Fruit fly (Drosophila melanogaster) whole organism, embryonic: Measurements from ENCODE around the gene mRpS31.
A peak's percentile ranks its signal among the peaks of the same experiment; 100 is the strongest.

ENCODE experiments used
- Bgb ChIP-seq: fragments of 200-800 bp; sonication (Bioruptor generic); IDR thresholded peaks from 2 replicates; pipeline ENCODE4 v1.3.6; 2022; ENCODE audit warnings: missing biosample characterization, missing genetic modification characterization; ENCODE audit not compliant: partially characterized antibody
- CG10543 ChIP-seq: fragments of 200-800 bp; sonication (Bioruptor generic); optimal IDR thresholded peaks from 3 replicates; lab custom pipeline; 2017; ENCODE audit warnings: missing biosample characterization, mild to moderate bottlenecking, missing genetic modification characterization, moderate library complexity
- CG12391 ChIP-seq: fragments of 200-800 bp; sonication (Bioruptor generic); optimal IDR thresholded peaks from 3 replicates; lab custom pipeline; 2018; ENCODE audit warnings: missing biosample characterization, mild to moderate bottlenecking, missing genetic modification characterization, moderate library complexity
- CG13123 ChIP-seq: fragments of 200-800 bp; sonication (Bioruptor generic); optimal IDR thresholded peaks from 2 replicates; lab custom pipeline; 2016; ENCODE audit warnings: missing biosample characterization, missing genetic modification characterization
- CG14014 ChIP-seq: fragments of 200-800 bp; sonication (Bioruptor generic); IDR thresholded peaks from 2 replicates; pipeline ENCODE4 v1.3.6; 2022; ENCODE audit warnings: missing biosample characterization, missing genetic modification characterization
- CG16779 ChIP-seq: fragments of 200-800 bp; sonication (Bioruptor generic); IDR thresholded peaks from 2 replicates; pipeline ENCODE4 v1.3.6; 2022; ENCODE audit warnings: missing biosample characterization, missing genetic modification characterization
- CG16863 ChIP-seq: fragments of 200-800 bp; sonication (Bioruptor generic); optimal IDR thresholded peaks from 3 replicates; lab custom pipeline; 2016; ENCODE audit warnings: missing biosample characterization, missing genetic modification characterization
- CG17385 ChIP-seq: fragments of 200-800 bp; sonication (Bioruptor generic); optimal IDR thresholded peaks from 3 replicates; lab custom pipeline; 2018; ENCODE audit warnings: missing biosample characterization, mild to moderate bottlenecking, missing genetic modification characterization
- CG1792 ChIP-seq: fragments of 200-800 bp; sonication (Bioruptor generic); optimal IDR thresholded peaks from 2 replicates; lab custom pipeline; 2016; ENCODE audit warnings: missing biosample characterization, missing genetic modification characterization
- CG18011 ChIP-seq: fragments of 200-800 bp; sonication (Bioruptor generic); optimal IDR thresholded peaks from 2 replicates; lab custom pipeline; 2017; ENCODE audit warnings: missing biosample characterization, missing genetic modification characterization, mild to moderate bottlenecking, moderate library complexity, missing genotype
- CG2116 ChIP-seq: fragments of 200-800 bp; sonication (Bioruptor generic); optimal IDR thresholded peaks from 3 replicates; lab custom pipeline; 2018; ENCODE audit warnings: missing biosample characterization, mild to moderate bottlenecking, missing genetic modification characterization
- CG2678 ChIP-seq: fragments of 200-800 bp; sonication (Bioruptor generic); optimal IDR thresholded peaks from 3 replicates; lab custom pipeline; 2019; ENCODE audit warnings: missing biosample characterization, mild to moderate bottlenecking, missing genetic modification characterization, moderate library complexity
- CG2875 ChIP-seq: fragments of 200-800 bp; sonication (Bioruptor generic); optimal IDR thresholded peaks from 2 replicates; lab custom pipeline; 2017; ENCODE audit warnings: missing biosample characterization, mild to moderate bottlenecking, missing genetic modification characterization, missing genetic modification reagents
- CG31441 ChIP-seq: fragments of 200-800 bp; sonication (Bioruptor generic); IDR thresholded peaks from 2 replicates; pipeline ENCODE4 v1.3.6; 2022; ENCODE audit warnings: missing biosample characterization, missing genetic modification characterization
- CG34224 ChIP-seq: fragments of 200-800 bp; sonication (Bioruptor generic); IDR thresholded peaks from 3 replicates; pipeline ENCODE4 v1.3.6; 2022; ENCODE audit warnings: missing biosample characterization, missing genetic modification characterization; ENCODE audit not compliant: partially characterized antibody
- CG4424 ChIP-seq: fragments of 200-800 bp; sonication (Bioruptor generic); optimal IDR thresholded peaks from 3 replicates; lab custom pipeline; 2016; ENCODE audit warnings: missing biosample characterization, missing genetic modification characterization
- CG6791 ChIP-seq: fragments of 200-800 bp; sonication (Bioruptor generic); IDR thresholded peaks from 3 replicates; pipeline ENCODE4 v1.3.6; 2022; ENCODE audit warnings: missing biosample characterization, missing genetic modification characterization; ENCODE audit not compliant: partially characterized antibody
- CG7271 ChIP-seq: fragments of 200-800 bp; sonication (Bioruptor generic); optimal IDR thresholded peaks from 2 replicates; lab custom pipeline; 2018; ENCODE audit warnings: missing biosample characterization, mild to moderate bottlenecking, missing genetic modification characterization, moderate library complexity
- CG7357 ChIP-seq: fragments of 200-800 bp; sonication (Bioruptor generic); IDR thresholded peaks from 3 replicates; pipeline ENCODE4 v1.3.6; 2022; ENCODE audit warnings: missing biosample characterization, missing genetic modification characterization
- CG7745 ChIP-seq: fragments of 200-800 bp; sonication (Bioruptor generic); optimal IDR thresholded peaks from 2 replicates; lab custom pipeline; 2018; ENCODE audit warnings: missing biosample characterization, mild to moderate bottlenecking, missing genetic modification characterization, moderate library complexity
- CG8089 ChIP-seq: fragments of 200-800 bp; sonication (Bioruptor generic); optimal IDR thresholded peaks from 3 replicates; lab custom pipeline; 2016; ENCODE audit warnings: missing biosample characterization, missing genetic modification characterization
- CkIIα-i1 ChIP-seq: fragments of 200-800 bp; sonication (Bioruptor generic); IDR thresholded peaks from 2 replicates; pipeline ENCODE4 v1.3.6; 2022; ENCODE audit warnings: missing biosample characterization, missing genetic modification characterization
- CoRest ChIP-seq: fragments of 200-800 bp; sonication (Bioruptor generic); optimal IDR thresholded peaks from 3 replicates; lab custom pipeline; 2018; ENCODE audit warnings: missing biosample characterization, mild to moderate bottlenecking, missing genetic modification characterization, moderate library complexity
- Ets65A ChIP-seq: fragments of 200-800 bp; sonication (Bioruptor generic); peaks from one replicate; lab custom pipeline; 2016; ENCODE audit warnings: missing biosample characterization, missing genetic modification characterization
- HLHmδ ChIP-seq: fragments of 200-800 bp; sonication (Bioruptor generic); optimal IDR thresholded peaks from 2 replicates; lab custom pipeline; 2018; ENCODE audit warnings: missing biosample characterization, mild to moderate bottlenecking, missing genetic modification characterization, moderate library complexity
- Jarid2 ChIP-seq: fragments of 200-800 bp; sonication (Bioruptor generic); optimal IDR thresholded peaks from 3 replicates; lab custom pipeline; 2017; ENCODE audit warnings: mild to moderate bottlenecking, missing biosample characterization, missing genetic modification reagents, missing genetic modification characterization
- Med ChIP-seq: fragments of 200-800 bp; sonication (Bioruptor generic); peaks from one replicate; lab custom pipeline; 2016; ENCODE audit warnings: missing biosample characterization, missing genetic modification characterization, mild to moderate bottlenecking, inconsistent platforms, moderate library complexity
- Mes4 ChIP-seq: fragments of 200-800 bp; sonication (Bioruptor generic); optimal IDR thresholded peaks from 2 replicates; lab custom pipeline; 2016; ENCODE audit warnings: missing biosample characterization, missing genetic modification characterization
- Ptx1 ChIP-seq: fragments of 200-800 bp; sonication (Bioruptor generic); IDR thresholded peaks from 2 replicates; pipeline ENCODE4 v1.3.6; 2022; ENCODE audit warnings: missing biosample characterization, missing genetic modification characterization
- Ravus ChIP-seq: fragments of 200-800 bp; sonication (Bioruptor generic); IDR thresholded peaks from 2 replicates; pipeline ENCODE4 v1.3.6; 2022; ENCODE audit warnings: missing biosample characterization, missing genetic modification characterization
- Scr ChIP-seq: fragments of 200-800 bp; sonication (Bioruptor generic); IDR thresholded peaks from 2 replicates; pipeline ENCODE4 v1.3.6; 2022; ENCODE audit warnings: missing biosample characterization, missing genetic modification characterization; ENCODE audit not compliant: partially characterized antibody
- Spps ChIP-seq: fragments of 200-800 bp; sonication (Bioruptor generic); optimal IDR thresholded peaks from 2 replicates; lab custom pipeline; 2018; ENCODE audit warnings: missing biosample characterization, mild to moderate bottlenecking, missing genetic modification characterization
- Trl ChIP-seq, 3 experiments: fragments of >200 bp in 2 of 3; fragments of 200-800 bp in 1 of 3; sonication (Bioruptor generic) in 1 of 3; optimal IDR thresholded peaks; 2 replicates in 1 of 3; 3 replicates in 2 of 3; lab custom pipeline; 2016 to 2017; ENCODE audit warnings: missing biosample characterization in 1 of 3, missing genetic modification characterization in 1 of 3
- cad ChIP-seq: fragments of >200 bp; optimal IDR thresholded peaks from 2 replicates; lab custom pipeline; 2017; ENCODE audit warnings: missing biosample characterization, missing genetic modification characterization
- cg ChIP-seq: fragments of 200-800 bp; sonication (Bioruptor generic); optimal IDR thresholded peaks from 3 replicates; lab custom pipeline; 2019; ENCODE audit warnings: missing biosample characterization, mild to moderate bottlenecking, missing genetic modification characterization, moderate library complexity
- chm ChIP-seq: fragments of 200-800 bp; sonication (Bioruptor generic); IDR thresholded peaks from 2 replicates; pipeline ENCODE4 v1.3.6; 2022; ENCODE audit warnings: missing biosample characterization, missing genetic modification characterization
- en ChIP-seq: fragments of 200-800 bp; sonication (Bioruptor generic); optimal IDR thresholded peaks from 2 replicates; lab custom pipeline; 2016; ENCODE audit warnings: missing biosample characterization, missing genetic modification characterization
- gfzf ChIP-seq: fragments of 200-800 bp; sonication (Bioruptor generic); optimal IDR thresholded peaks from 2 replicates; lab custom pipeline; 2016; ENCODE audit warnings: missing biosample characterization, mild to moderate bottlenecking, missing genetic modification characterization, moderate library complexity
- grn ChIP-seq: fragments of 200-800 bp; sonication (Bioruptor generic); optimal IDR thresholded peaks from 3 replicates; lab custom pipeline; 2017; ENCODE audit warnings: missing biosample characterization, missing genetic modification characterization
- mld ChIP-seq: fragments of 200-800 bp; sonication (Bioruptor generic); IDR thresholded peaks from 3 replicates; pipeline ENCODE4 v1.3.6; 2022; ENCODE audit warnings: missing biosample characterization, missing genetic modification characterization; ENCODE audit not compliant: partially characterized antibody
- oc ChIP-seq: fragments of 200-800 bp; sonication (Bioruptor generic); optimal IDR thresholded peaks from 2 replicates; lab custom pipeline; 2018; ENCODE audit warnings: missing biosample characterization, mild to moderate bottlenecking, missing genetic modification characterization, moderate library complexity
- pan ChIP-seq, 4 experiments: fragments of >200 bp in 3 of 4; fragments of 200-800 bp in 1 of 4; sonication (Bioruptor generic) in 1 of 4; optimal IDR thresholded peaks in 3 of 4; IDR thresholded peaks in 1 of 4; 2 replicates each; pipeline versions ENCODE4 v1.3.6 to Lab custom; 2017 to 2022; ENCODE audit warnings: missing biosample characterization in 2 of 4, missing genetic modification characterization in 2 of 4, mixed read lengths in 1 of 4
- ranshi ChIP-seq: fragments of 200-800 bp; sonication (Bioruptor generic); IDR thresholded peaks from 2 replicates; pipeline ENCODE4 v1.3.6; 2022; ENCODE audit warnings: missing biosample characterization, missing genetic modification characterization
- seq ChIP-seq: fragments of 200-800 bp; sonication (Bioruptor generic); IDR thresholded peaks from 2 replicates; pipeline ENCODE4 v1.3.6; 2022; ENCODE audit warnings: missing biosample characterization, missing genetic modification characterization
- sim ChIP-seq: fragments of 200-800 bp; sonication (Bioruptor generic); IDR thresholded peaks from 2 replicates; pipeline ENCODE4 v1.3.6; 2022; ENCODE audit warnings: missing biosample characterization, missing genetic modification characterization
- sob ChIP-seq: fragments of 200-800 bp; sonication (Bioruptor generic); IDR thresholded peaks from 2 replicates; pipeline ENCODE4 v1.3.6; 2022; ENCODE audit warnings: missing biosample characterization, missing genetic modification characterization
- tup ChIP-seq: fragments of 200-800 bp; sonication (Bioruptor generic); optimal IDR thresholded peaks from 2 replicates; lab custom pipeline; 2016; ENCODE audit warnings: missing biosample characterization, mild to moderate bottlenecking, missing genetic modification characterization, moderate library complexity
- vnd ChIP-seq: fragments of 200-800 bp; sonication (Bioruptor generic); IDR thresholded peaks from 3 replicates; pipeline ENCODE4 v1.3.6; 2022; ENCODE audit warnings: missing biosample characterization, missing genetic modification characterization; ENCODE audit not compliant: partially characterized antibody

Gene mRpS31

DNA sequence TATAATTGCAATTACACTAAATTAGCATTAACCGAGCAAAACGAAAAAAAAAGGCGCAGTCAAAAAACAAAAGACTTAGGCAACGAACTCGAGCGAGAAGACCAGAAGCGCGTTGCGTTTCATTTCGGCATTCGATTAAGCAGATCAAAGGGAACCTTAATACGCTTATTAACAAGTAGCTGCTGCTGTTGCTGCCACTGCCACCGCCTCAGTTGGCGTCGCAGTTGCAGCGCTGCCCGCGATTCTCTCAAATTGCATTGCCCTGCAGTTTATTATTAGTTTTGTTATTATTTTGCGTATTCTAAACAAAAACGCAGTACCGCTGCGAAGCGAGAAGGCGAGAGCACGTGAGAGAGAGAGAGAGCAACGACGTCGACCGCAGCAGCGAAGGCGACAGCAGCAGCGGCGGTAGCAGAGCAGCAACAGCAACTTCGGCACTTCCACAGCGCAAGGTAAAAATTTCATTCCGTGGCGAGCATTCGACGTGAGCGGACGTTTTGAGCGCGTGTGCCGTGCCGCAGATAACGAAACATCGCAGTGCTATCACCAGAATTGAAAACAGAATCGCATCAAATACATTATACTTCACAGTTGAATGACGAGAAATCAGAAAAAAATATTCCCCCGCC lies 18.1 kb downstream of the mRpS31 start, which contains the start of gene Notum (continued):
- TF ChIP-seq CG6791 (peak; percentile 52; the same call in 1 of the 3 replicates), CG2116 (GFP tag; lab: Kevin White, UChicago) (no peak), CG10543 (no peak), seq (no peak), Med (GFP tag; lab: Kevin White, UChicago) (peak; percentile 71), pan (optimal IDR thresholded peaks at IDR 0.05; lab: Kevin White, UChicago) (peak in 1 of 2 experiments; percentile 27), pan (GFP tag; optimal IDR thresholded peaks at IDR 0.05 in 1 of 2, IDR thresholded peaks at IDR 0.05 in 1 of 2) (peak in 1 of 2 experiments; percentile 30), Ptx1 (no peak), mld (GFP tag; lab: Robert Waterston, UW) (no peak), Spps (no peak), en (no peak), CG12391 (tag; lab: Kevin White, UChicago) (no peak), Scr (GFP tag; lab: Robert Waterston, UW) (no peak), CG13123 (no peak), gfzf (GFP tag; lab: Kevin White, UChicago) (no peak), CkIIα-i1 (GFP tag; lab: Robert Waterston, UW) (no peak), grn (GFP tag; lab: Kevin White, UChicago) (peak; percentile 27), sob (0 out of 2 replicates have a peak, but pooled peaks have one; percentile 11), CoRest (tag; lab: Kevin White, UChicago) (no peak), CG31441 (GFP tag; lab: Robert Waterston, UW) (no peak), CG4424 (GFP tag; lab: Kevin White, UChicago) (no peak), cg (peak; percentile 33), CG16779 (GFP tag; lab: Robert Waterston, UW) (no peak), CG34224 (GFP tag; lab: Robert Waterston, UW) (no peak), HLHmδ (GFP tag; lab: Kevin White, UChicago) (peak; percentile 47), CG2875 (GFP tag; lab: Kevin White, UChicago) (no peak), Ravus (GFP tag; lab: Robert Waterston, UW) (no peak), CG14014 (GFP tag; lab: Robert Waterston, UW) (no peak), chm (GFP tag; lab: Robert Waterston, UW) (0 out of 2 replicates have a peak, but pooled peaks have one; percentile 37), Trl (optimal IDR thresholded peaks at IDR 0.05; lab: Kevin White, UChicago) (peak; percentile 38 to 56), Trl (GFP tag; optimal IDR thresholded peaks at IDR 0.05; lab: Kevin White, UChicago) (no peak), ranshi (0 out of 2 replicates have a peak, but pooled peaks have one; percentile 15), oc (peak; percentile 34), CG17385 (GFP tag; lab: Kevin White, UChicago) (no peak), tup (GFP tag; lab: Kevin White, UChicago) (no peak), CG16863 (GFP tag; lab: Kevin White, UChicago) (peak; percentile 11), CG18011 (no peak), cad (GFP tag; lab: Kevin White, UChicago) (peak; percentile 45), Ets65A (peak; percentile 92), Mes4 (GFP tag; lab: Kevin White, UChicago) (peak; percentile 11), CG1792 (no peak), vnd (GFP tag; lab: Robert Waterston, UW) (no peak), CG7745 (no peak), CG7271 (tag; lab: Kevin White, UChicago) (peak; percentile 17), sim (GFP tag; lab: Robert Waterston, UW) (no peak), CG7357 (GFP tag; lab: Robert Waterston, UW) (no peak), CG2678 (tag; lab: Kevin White, UChicago) (no peak), Bgb (GFP tag; lab: Robert Waterston, UW) (peak; percentile 57; the same call in 1 of the 2 replicates), Jarid2 (peak; percentile 87), CG8089 (GFP tag; lab: Kevin White, UChicago) (no peak)
